Worm (Caenorhabditis elegans): ENCODE data around the gene fkb-1.
A peak's percentile ranks its signal among the peaks of the same experiment; 100 is the strongest.

Gene fkb-1

ce11 chrIV:11082789-11083235 is 46.4 kb downstream of the fkb-1 start (continued):
- TF ChIP-seq ref-2 (tag; optimal IDR thresholded peaks at IDR 0.05), result peak; percentile 75
- TF ChIP-seq pat-9 (tag; optimal IDR thresholded peaks at IDR 0.05), result no peak
- TF ChIP-seq ceh-2 (tag; optimal IDR thresholded peaks at IDR 0.05), result peak; percentile 81
- peak; percentile 45 for TF ChIP-seq fax-1 (tag; optimal IDR thresholded peaks at IDR 0.05)
- no peak for TF ChIP-seq sox-4 (tag; optimal IDR thresholded peaks at IDR 0.05)
- TF ChIP-seq ets-4 (tag; optimal IDR thresholded peaks at IDR 0.05), result peak; percentile 75
- TF ChIP-seq mec-3 (tag; optimal IDR thresholded peaks at IDR 0.05; ENCODE audit: borderline replicate concordance), result peak; percentile 18
- TF ChIP-seq syd-9 (tag; optimal IDR thresholded peaks at IDR 0.05), result peak; percentile 67
- TF ChIP-seq unc-55 (GFP tag; optimal IDR thresholded peaks at IDR 0.05), result peak; percentile 85
- no peak for TF ChIP-seq Y22D7AL.16 (tag; optimal IDR thresholded peaks at IDR 0.05)
- peak; percentile 60 for TF ChIP-seq madf-2 (tag; optimal IDR thresholded peaks at IDR 0.05)
- TF ChIP-seq dve-1 (tag; optimal IDR thresholded peaks at IDR 0.05), result peak; percentile 83
- no peak for TF ChIP-seq nhr-11 (tag; optimal IDR thresholded peaks at IDR 0.05)
- TF ChIP-seq ceh-22 (tag; optimal IDR thresholded peaks at IDR 0.05), result peak; percentile 48
- peak; percentile 27 for TF ChIP-seq hlh-6 (tag; optimal IDR thresholded peaks at IDR 0.05)
- no peak for TF ChIP-seq elt-2 (tag; optimal IDR thresholded peaks at IDR 0.05)
- no peak for TF ChIP-seq pha-4 (tag; optimal IDR thresholded peaks at IDR 0.05)
- TF ChIP-seq tbx-7 (tag; optimal IDR thresholded peaks at IDR 0.05), result no peak
- TF ChIP-seq ztf-16 (tag; optimal IDR thresholded peaks at IDR 0.05), result peak; percentile 54
- TF ChIP-seq hlh-13 (GFP tag; optimal IDR thresholded peaks at IDR 0.05), result no peak
- TF ChIP-seq ceh-31 (tag; optimal IDR thresholded peaks at IDR 0.05), result peak; percentile 94
- peak; percentile 95 for TF ChIP-seq ceh-34 (tag; optimal IDR thresholded peaks at IDR 0.05)
- no peak for TF ChIP-seq unc-86 (tag; optimal IDR thresholded peaks at IDR 0.05)
- no peak for TF ChIP-seq pag-3 (tag; optimal IDR thresholded peaks at IDR 0.05; ENCODE audit: borderline replicate concordance)
- TF ChIP-seq zip-5 (tag; optimal IDR thresholded peaks at IDR 0.05), result no peak
- no peak for TF ChIP-seq hlh-15 (tag; optimal IDR thresholded peaks at IDR 0.05)
- TF ChIP-seq C08G9.2 (tag; optimal IDR thresholded peaks at IDR 0.05), result peak; percentile 40
- peak; percentile 91 for TF ChIP-seq ceh-48 (tag; optimal IDR thresholded peaks at IDR 0.05)
- no peak for TF ChIP-seq ceh-6 (GFP tag; optimal IDR thresholded peaks at IDR 0.05)
- TF ChIP-seq pqm-1 (tag; optimal IDR thresholded peaks at IDR 0.05), result peak; percentile 73
- TF ChIP-seq pha-2 (tag; optimal IDR thresholded peaks at IDR 0.05), result no peak
- TF ChIP-seq hlh-8 (tag; optimal IDR thresholded peaks at IDR 0.05), result peak; percentile 66

ce11 chrIV:11083609-11084008 is 47.2 kb downstream of the fkb-1 start, which contains the start of gene klc-1:
TSS of gene klc-1 (plus strand) at chrIV:11083735.
- TF ChIP-seq lin-11 (tag; optimal IDR thresholded peaks at IDR 0.05), result no peak
- TF ChIP-seq ceh-2 (tag; optimal IDR thresholded peaks at IDR 0.05), result no peak
- TF ChIP-seq K09A11.1 (tag; optimal IDR thresholded peaks at IDR 0.05; ENCODE audit: insufficient read depth), result no peak

Data from whole organism, late embryonic.